Fruit fly (Drosophila melanogaster) whole organism, wandering third instar larva: ENCODE data around the gene Pino.

Source experiments
- CG32264 ChIP-seq: fragments of 200-800 bp; sonication (Bioruptor generic); optimal IDR thresholded peaks from 2 replicates; lab custom pipeline; 2016; ENCODE audit warnings: missing biosample characterization, missing genetic modification characterization
- CG9705 ChIP-seq: fragments of 200-800 bp; sonication (Bioruptor generic); optimal IDR thresholded peaks from 2 replicates; lab custom pipeline; 2018; ENCODE audit warnings: missing biosample characterization, mild to moderate bottlenecking, missing genetic modification characterization
- CrebA ChIP-seq: fragments of 200-800 bp; sonication (Bioruptor generic); optimal IDR thresholded peaks from 2 replicates; lab custom pipeline; 2016; ENCODE audit warnings: missing biosample characterization, mild to moderate bottlenecking, missing genetic modification characterization, borderline replicate concordance
- Dfd ChIP-seq: fragments of >200 bp; optimal IDR thresholded peaks from 2 replicates; lab custom pipeline; 2017; ENCODE audit warnings: missing biosample characterization, missing genetic modification characterization
- Dif ChIP-seq: fragments of 200-275, 200-300 bp; sonication (Bioruptor generic); optimal IDR thresholded peaks from 2 replicates; lab custom pipeline; 2018; ENCODE audit warnings: missing biosample characterization, missing genetic modification characterization; ENCODE audit not compliant: partially characterized antibody
- Hnf4 ChIP-seq: fragments of 200-800 bp; sonication (Bioruptor generic); optimal IDR thresholded peaks from 2 replicates; lab custom pipeline; 2016; ENCODE audit warnings: missing biosample characterization, mild to moderate bottlenecking, missing genetic modification characterization
- Hr78 ChIP-seq: fragments of >200 bp; optimal IDR thresholded peaks from 2 replicates; lab custom pipeline; 2017; ENCODE audit warnings: missing biosample characterization, missing genetic modification characterization
- Hr83 ChIP-seq: fragments of 200-300 bp; sonication (Bioruptor generic); optimal IDR thresholded peaks from 2 replicates; lab custom pipeline; 2016; ENCODE audit warnings: missing biosample characterization, mild to moderate bottlenecking, missing genetic modification characterization, moderate library complexity; ENCODE audit not compliant: poor library complexity, severe bottlenecking
- Jra ChIP-seq: sonication (Bioruptor generic); optimal IDR thresholded peaks from 2 replicates; lab custom pipeline; 2016; ENCODE audit warnings: missing biosample characterization, missing genetic modification characterization
- Myc ChIP-seq: fragments of >200 bp; optimal IDR thresholded peaks from 2 replicates; lab custom pipeline; 2017
- N ChIP-seq: fragments of >200 bp; optimal IDR thresholded peaks from 2 replicates; lab custom pipeline; 2018; ENCODE audit warnings: missing biosample characterization, missing external identifiers, missing genetic modification characterization
- OdsH ChIP-seq: fragments of 200-800 bp; sonication (Bioruptor generic); optimal IDR thresholded peaks from 2 replicates; lab custom pipeline; 2016; ENCODE audit warnings: missing biosample characterization, mild to moderate bottlenecking, missing genetic modification characterization
- Rel ChIP-seq, 2 experiments: fragments of 200-800 bp; sonication (Bioruptor generic) in 1 of 2; optimal IDR thresholded peaks; 2 replicates in 1 of 2; 3 replicates in 1 of 2; lab custom pipeline; 2016 to 2019; ENCODE audit warnings: mild to moderate bottlenecking in 2 of 2, missing biosample characterization in 2 of 2, missing genetic modification characterization in 2 of 2, moderate library complexity in 1 of 2
- Sp1 ChIP-seq: fragments of 200-800 bp; sonication (Bioruptor generic); optimal IDR thresholded peaks from 3 replicates; lab custom pipeline; 2019; ENCODE audit warnings: missing biosample characterization, mild to moderate bottlenecking, missing genetic modification characterization, moderate library complexity
- Vsx2 ChIP-seq: fragments of 200-300, 225-300 bp; sonication (Bioruptor generic); optimal IDR thresholded peaks from 2 replicates; lab custom pipeline; 2018; ENCODE audit warnings: missing biosample characterization, missing genetic modification characterization; ENCODE audit not compliant: partially characterized antibody
- br ChIP-seq: fragments of 200-800 bp; sonication (Bioruptor generic); optimal IDR thresholded peaks from 2 replicates; lab custom pipeline; 2016; ENCODE audit warnings: missing biosample characterization, missing genetic modification characterization
- dmrt93B ChIP-seq: fragments of 200-800 bp; sonication (Bioruptor generic); optimal IDR thresholded peaks from 2 replicates; lab custom pipeline; 2018; ENCODE audit warnings: missing biosample characterization, mild to moderate bottlenecking, missing genetic modification characterization
- dsf ChIP-seq: sonication (Bioruptor generic); optimal IDR thresholded peaks from 2 replicates; lab custom pipeline; 2016; ENCODE audit warnings: missing biosample characterization, missing genetic modification characterization, borderline replicate concordance
- ey ChIP-seq: fragments of 200-800 bp; sonication (Bioruptor generic); optimal IDR thresholded peaks from 2 replicates; lab custom pipeline; 2016; ENCODE audit warnings: missing biosample characterization, missing genetic modification characterization
- foxo ChIP-seq, 2 experiments: fragments of 200-800 bp; sonication (Bioruptor generic); optimal IDR thresholded peaks; 2 replicates in 1 of 2; 3 replicates in 1 of 2; lab custom pipeline; 2016 to 2017; ENCODE audit warnings: missing biosample characterization in 2 of 2, missing genetic modification characterization in 2 of 2
- fru ChIP-seq: fragments of 200-800 bp; sonication (Bioruptor generic); optimal IDR thresholded peaks from 3 replicates; lab custom pipeline; 2016; ENCODE audit warnings: missing biosample characterization, mild to moderate bottlenecking, missing genetic modification characterization
- h ChIP-seq: fragments of 200-800 bp; sonication (Bioruptor generic); optimal IDR thresholded peaks from 3 replicates; lab custom pipeline; 2016; ENCODE audit warnings: missing biosample characterization, mild to moderate bottlenecking, missing genetic modification characterization
- lola ChIP-seq: fragments of >200 bp; optimal IDR thresholded peaks from 2 replicates; lab custom pipeline; 2017; ENCODE audit warnings: missing biosample characterization, missing genetic modification characterization
- pan ChIP-seq: fragments of >200 bp; optimal IDR thresholded peaks from 2 replicates; lab custom pipeline; 2017
- rgr ChIP-seq: fragments of 200-800 bp; sonication (Bioruptor generic); optimal IDR thresholded peaks from 3 replicates; lab custom pipeline; 2016; ENCODE audit warnings: missing biosample characterization, mild to moderate bottlenecking, missing genetic modification characterization
- sage ChIP-seq: fragments of 200-800 bp; sonication (Bioruptor generic); optimal IDR thresholded peaks from 2 replicates; lab custom pipeline; 2016; ENCODE audit warnings: missing biosample characterization, mild to moderate bottlenecking, missing genetic modification characterization
- sv ChIP-seq: fragments of 200-800 bp; sonication (Bioruptor generic); optimal IDR thresholded peaks from 3 replicates; lab custom pipeline; 2016; ENCODE audit warnings: missing biosample characterization, missing genetic modification characterization
- usp ChIP-seq: fragments of >200 bp; optimal IDR thresholded peaks from 2 replicates; lab custom pipeline; 2017; ENCODE audit warnings: missing biosample characterization, missing genetic modification characterization

Gene Pino

dm6 chr2L:1118149-1118548, 10.6 kb downstream of the Pino start:
- no peak for TF ChIP-seq pan (lab: Kevin White, UChicago)
- peak; percentile 0 for TF ChIP-seq br (GFP tag; lab: Kevin White, UChicago)
- TF ChIP-seq OdsH, result no peak
- TF ChIP-seq Sp1 (GFP tag; lab: Kevin White, UChicago), result no peak
- no peak for TF ChIP-seq sv (GFP tag; lab: Kevin White, UChicago)
- TF ChIP-seq Dif, result peak; percentile 6

dm6 chr2L:1116661-1117322, 12.0 kb downstream of the Pino start:
- TF ChIP-seq h (GFP tag; lab: Kevin White, UChicago) (peak; percentile 67), Hnf4 (GFP tag; lab: Kevin White, UChicago) (peak; percentile 76), Jra (GFP tag; lab: Kevin White, UChicago) (peak; percentile 48), foxo (GFP tag; optimal IDR thresholded peaks at IDR 0.05; lab: Kevin White, UChicago) (peak in 1 of 2 experiments; percentile 2), CrebA (GFP tag; lab: Kevin White, UChicago) (no peak), sage (GFP tag; lab: Kevin White, UChicago) (no peak), fru (peak; percentile 24), CG9705 (GFP tag; lab: Kevin White, UChicago) (no peak), Rel (GFP tag; optimal IDR thresholded peaks at IDR 0.05; lab: Kevin White, UChicago) (peak; percentile 58), Rel (tag; optimal IDR thresholded peaks at IDR 0.05; lab: Kevin White, UChicago) (peak; percentile 74), br (GFP tag; lab: Kevin White, UChicago) (peak; percentile 19)
- TF ChIP-seq, all 38 proteins: peak for 7

dm6 chr2L:1114230-1114629, 14.5 kb downstream of the Pino start:
- TF ChIP-seq Rel (GFP tag; optimal IDR thresholded peaks at IDR 0.05; lab: Kevin White, UChicago), result no peak
- peak; percentile 84 for TF ChIP-seq Rel (tag; optimal IDR thresholded peaks at IDR 0.05; lab: Kevin White, UChicago)
- no peak for TF ChIP-seq N

dm6 chr2L:1112641-1113040, 16.1 kb downstream of the Pino start, which contains the start of gene CG14340:
CG14340 (plus strand) TSS chr2L:1112941.
- TF ChIP-seq Hr83 (GFP tag; lab: Kevin White, UChicago), result no peak
- TF ChIP-seq dmrt93B (GFP tag; lab: Kevin White, UChicago), result no peak
- TF ChIP-seq sage (GFP tag; lab: Kevin White, UChicago), result no peak
- TF ChIP-seq CG9705 (GFP tag; lab: Kevin White, UChicago), result no peak
- no peak for TF ChIP-seq fru
- TF ChIP-seq lola (GFP tag; lab: Kevin White, UChicago), result no peak
- TF ChIP-seq pan (lab: Kevin White, UChicago), result no peak
- TF ChIP-seq OdsH, result no peak
- no peak for TF ChIP-seq N
- no peak for TF ChIP-seq foxo (GFP tag; optimal IDR thresholded peaks at IDR 0.05; lab: Kevin White, UChicago)
- TF ChIP-seq rgr, result no peak
- TF ChIP-seq Vsx2 (GFP tag; lab: Kevin White, UChicago), result no peak
- no peak for TF ChIP-seq sv (GFP tag; lab: Kevin White, UChicago)
- TF ChIP-seq ey (GFP tag; lab: Kevin White, UChicago), result no peak
- TF ChIP-seq Sp1 (GFP tag; lab: Kevin White, UChicago), result no peak
- no peak for TF ChIP-seq dsf (GFP tag; lab: Kevin White, UChicago)

dm6 chr2L:1108029-1108688, 20.6 kb downstream of the Pino start, which contains the start of the genes PolrMT and CG14339:
PolrMT (minus strand) TSS chr2L:1108373.
CG14339 (plus strand) TSS chr2L:1108540.
- no peak for TF ChIP-seq Rel (GFP tag; optimal IDR thresholded peaks at IDR 0.05; lab: Kevin White, UChicago)
- peak; percentile 36 for TF ChIP-seq Rel (tag; optimal IDR thresholded peaks at IDR 0.05; lab: Kevin White, UChicago)
- TF ChIP-seq Myc (lab: Kevin White, UChicago), result peak; percentile 6
- no peak for TF ChIP-seq Dfd
- TF ChIP-seq N, result peak; percentile 51
- no peak for TF ChIP-seq usp (GFP tag; lab: Kevin White, UChicago)
- no peak for TF ChIP-seq fru
- no peak for TF ChIP-seq pan (lab: Kevin White, UChicago)
- no peak for TF ChIP-seq Hr78 (GFP tag; lab: Kevin White, UChicago)
- no peak for TF ChIP-seq CG32264
- peak; percentile 27 for TF ChIP-seq rgr
- TF ChIP-seq dsf (GFP tag; lab: Kevin White, UChicago), result no peak
- TF ChIP-seq Dif, result no peak
